ENCODE assay signal across 1 fruit fly cellular context in the genomic region with DNA sequence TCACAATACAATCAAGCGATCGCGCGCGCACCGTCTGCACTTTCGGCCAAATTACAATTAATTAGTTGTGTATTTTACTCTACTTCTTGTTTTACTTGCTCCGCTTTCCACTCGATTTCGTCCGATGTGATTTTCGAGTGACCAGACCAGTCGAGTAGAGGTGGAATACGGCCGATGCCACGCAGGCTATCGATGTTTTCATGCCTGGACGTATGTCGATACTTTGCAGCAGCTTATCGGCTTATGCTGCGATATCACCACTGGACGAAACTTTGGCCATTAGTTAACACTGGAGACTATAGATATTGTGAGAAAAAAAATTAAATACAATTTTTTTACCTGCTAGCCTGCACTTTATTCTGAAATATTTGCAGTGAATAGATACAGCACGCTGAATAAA.
A peak's percentile ranks its signal among the peaks of the same experiment; 100 is the strongest.
TF ChIP-seq lines count a peak whose summit lies in the region.

Gene RhoGAP19D (minus strand): TSS at position 155 of the 400 bp plus-strand sequence.

TF ChIP-seq in whole organism, embryonic, 481 proteins besides CTCF, POLR2A, EP300 and RAD21 (continued from another document and continues in another):
- TF ChIP-seq nerfin-1 (tag; optimal IDR thresholded peaks at IDR 0.05; lab: Kevin White, UChicago) (no peak), CG8281 (tag; optimal IDR thresholded peaks at IDR 0.05; lab: Kevin White, UChicago) (no peak), bigmax (GFP tag; optimal IDR thresholded peaks at IDR 0.05; lab: Kevin White, UChicago) (no peak), Meics (GFP tag; optimal IDR thresholded peaks at IDR 0.05; lab: Kevin White, UChicago) (peak; percentile 14), CG17385 (GFP tag; optimal IDR thresholded peaks at IDR 0.05; lab: Kevin White, UChicago) (no peak), p53 (GFP tag; optimal IDR thresholded peaks at IDR 0.05; lab: Kevin White, UChicago) (peak; percentile 67), stwl (tag; optimal IDR thresholded peaks at IDR 0.05; lab: Kevin White, UChicago) (peak; percentile 90), tin (GFP tag; optimal IDR thresholded peaks at IDR 0.05; lab: Kevin White, UChicago) (peak; percentile 63), CG13424 (tag; optimal IDR thresholded peaks at IDR 0.05; lab: Kevin White, UChicago) (peak; percentile 13), GATAe (GFP tag; conservative IDR thresholded peaks at IDR 0.05; lab: Robert Waterston, UW) (peak; percentile 47; the same call in 1 of the 2 replicates), grau (tag; optimal IDR thresholded peaks at IDR 0.05; lab: Kevin White, UChicago) (peak; percentile 47), CG5180 (GFP tag; optimal IDR thresholded peaks at IDR 0.05; lab: Kevin White, UChicago) (no peak), chn (GFP tag; optimal IDR thresholded peaks at IDR 0.05; lab: Kevin White, UChicago) (peak; percentile 68), vnd (GFP tag; IDR thresholded peaks at IDR 0.05; lab: Robert Waterston, UW; ENCODE audit: partially characterized antibody) (peak; percentile 93), en (GFP tag; optimal IDR thresholded peaks at IDR 0.05; lab: Kevin White, UChicago) (no peak), Stat92E (GFP tag; optimal IDR thresholded peaks at IDR 0.05; lab: Kevin White, UChicago) (no peak), Dad (GFP tag; optimal IDR thresholded peaks at IDR 0.05; lab: Kevin White, UChicago) (peak; percentile 58), pita (GFP tag; optimal IDR thresholded peaks at IDR 0.05; lab: Kevin White, UChicago) (no peak), CG2202 (tag; optimal IDR thresholded peaks at IDR 0.05; lab: Kevin White, UChicago) (no peak), unpg (GFP tag; optimal IDR thresholded peaks at IDR 0.05; lab: Kevin White, UChicago) (peak; percentile 41), CG4820 (GFP tag; optimal IDR thresholded peaks at IDR 0.05; lab: Kevin White, UChicago) (peak; percentile 12), CG4854 (GFP tag; optimal IDR thresholded peaks at IDR 0.05; lab: Kevin White, UChicago) (peak; percentile 40), CG10209 (GFP tag; optimal IDR thresholded peaks at IDR 0.05; lab: Kevin White, UChicago) (peak; percentile 29), CG8089 (GFP tag; optimal IDR thresholded peaks at IDR 0.05; lab: Kevin White, UChicago) (peak; percentile 25), gem (tag; optimal IDR thresholded peaks at IDR 0.05; lab: Kevin White, UChicago) (peak; percentile 0), Ets97D (GFP tag; optimal IDR thresholded peaks at IDR 0.05; lab: Kevin White, UChicago) (peak; percentile 86), ERR (GFP tag; optimal IDR thresholded peaks at IDR 0.05; lab: Kevin White, UChicago) (peak; percentile 64), HLHmδ (GFP tag; optimal IDR thresholded peaks at IDR 0.05; lab: Kevin White, UChicago) (peak; percentile 49), chm (GFP tag; IDR thresholded peaks at IDR 0.05; lab: Robert Waterston, UW) (no peak), bbx (GFP tag; IDR thresholded peaks at IDR 0.05; lab: Robert Waterston, UW; ENCODE audit: partially characterized antibody) (peak; percentile 98), CG2120 (GFP tag; optimal IDR thresholded peaks at IDR 0.05; lab: Kevin White, UChicago) (peak; percentile 81), CG6254 (GFP tag; optimal IDR thresholded peaks at IDR 0.05; lab: Kevin White, UChicago) (no peak), pho (GFP tag; optimal IDR thresholded peaks at IDR 0.05; lab: Kevin White, UChicago) (peak; percentile 76), D19B (GFP tag; optimal IDR thresholded peaks at IDR 0.05; lab: Kevin White, UChicago) (no peak), sug (tag; optimal IDR thresholded peaks at IDR 0.05; lab: Kevin White, UChicago) (peak; percentile 39), CG9797 (GFP tag; optimal IDR thresholded peaks at IDR 0.05; lab: Kevin White, UChicago) (peak; percentile 83), al (GFP tag; IDR thresholded peaks at IDR 0.05; lab: Robert Waterston, UW) (peak; percentile 50), CG12104 (GFP tag; optimal IDR thresholded peaks at IDR 0.05; lab: Kevin White, UChicago) (no peak), Bteb2 (GFP tag; optimal IDR thresholded peaks at IDR 0.05; lab: Kevin White, UChicago) (no peak), Nf-YA (GFP tag; IDR thresholded peaks at IDR 0.05; lab: Robert Waterston, UW) (no peak), CG14667 (GFP tag; IDR thresholded peaks at IDR 0.05; lab: Robert Waterston, UW) (peak; percentile 47; the same call in 1 of the 2 replicates), CG17361 (GFP tag; IDR thresholded peaks at IDR 0.05; lab: Robert Waterston, UW) (no peak), wek (GFP tag; optimal IDR thresholded peaks at IDR 0.05; lab: Kevin White, UChicago) (peak; percentile 25), gcm (GFP tag; optimal IDR thresholded peaks at IDR 0.05; lab: Kevin White, UChicago) (no peak), pb (GFP tag; optimal IDR thresholded peaks at IDR 0.05; lab: Kevin White, UChicago) (no peak), Gug (GFP tag; IDR thresholded peaks at IDR 0.05; lab: Robert Waterston, UW) (peak; percentile 79; the same call in 2 of the 4 replicates), cg (GFP tag; optimal IDR thresholded peaks at IDR 0.05; lab: Kevin White, UChicago) (no peak), CG10462 (GFP tag; optimal IDR thresholded peaks at IDR 0.05; lab: Kevin White, UChicago) (no peak), CG18764 (GFP tag; optimal IDR thresholded peaks at IDR 0.05; lab: Kevin White, UChicago) (peak; percentile 52), mirr (GFP tag; optimal IDR thresholded peaks at IDR 0.05; lab: Kevin White, UChicago) (peak; percentile 49), CG7357 (GFP tag; IDR thresholded peaks at IDR 0.05; lab: Robert Waterston, UW) (no peak), Sox100B (GFP tag; optimal IDR thresholded peaks at IDR 0.05; lab: Kevin White, UChicago) (no peak), peb (GFP tag; IDR thresholded peaks at IDR 0.05; lab: Robert Waterston, UW) (no peak), ash1 (GFP tag; optimal IDR thresholded peaks at IDR 0.05; lab: Kevin White, UChicago) (peak; percentile 25), CG15269 (tag; optimal IDR thresholded peaks at IDR 0.05; lab: Kevin White, UChicago) (peak; percentile 25), CG11085 (GFP tag; IDR thresholded peaks at IDR 0.05; lab: Robert Waterston, UW) (peak; percentile 73), pnt (GFP tag; optimal IDR thresholded peaks at IDR 0.05; lab: Kevin White, UChicago) (peak; percentile 28), CG9817 (tag; optimal IDR thresholded peaks at IDR 0.05; lab: Kevin White, UChicago) (peak; percentile 60), Ada2b (GFP tag; IDR thresholded peaks at IDR 0.05; lab: Robert Waterston, UW) (peak; percentile 36; the same call in 1 of the 2 replicates), ranshi (GFP tag; IDR thresholded peaks at IDR 0.05; lab: Robert Waterston, UW) (0 out of 2 replicates have a peak, but pooled peaks have one; percentile 39), CG15601 (tag; optimal IDR thresholded peaks at IDR 0.05; lab: Kevin White, UChicago) (peak; percentile 11), CG12219 (GFP tag; optimal IDR thresholded peaks at IDR 0.05; lab: Kevin White, UChicago) (no peak), CG7963 (GFP tag; IDR thresholded peaks at IDR 0.05; lab: Robert Waterston, UW; ENCODE audit: partially characterized antibody) (peak; percentile 93), dimm (GFP tag; IDR thresholded peaks at IDR 0.05; lab: Robert Waterston, UW) (no peak), org-1 (GFP tag; optimal IDR thresholded peaks at IDR 0.05; lab: Kevin White, UChicago) (no peak), CG2678 (tag; optimal IDR thresholded peaks at IDR 0.05; lab: Kevin White, UChicago) (peak; percentile 11), scrt (GFP tag; optimal IDR thresholded peaks at IDR 0.05; lab: Kevin White, UChicago) (no peak), CG3847 (GFP tag; IDR thresholded peaks at IDR 0.05; lab: Robert Waterston, UW) (peak; percentile 79), ara (GFP tag; IDR thresholded peaks at IDR 0.05; lab: Robert Waterston, UW) (no peak), Usf (GFP tag; optimal IDR thresholded peaks at IDR 0.05; lab: Kevin White, UChicago) (no peak), CG2199 (GFP tag; IDR thresholded peaks at IDR 0.05; lab: Robert Waterston, UW) (no peak), CG1832 (GFP tag; optimal IDR thresholded peaks at IDR 0.05; lab: Kevin White, UChicago) (no peak), yki (optimal IDR thresholded peaks at IDR 0.05; lab: Kevin White, UChicago) (no peak), CG6813 (GFP tag; optimal IDR thresholded peaks at IDR 0.05; lab: Kevin White, UChicago) (peak; percentile 7), Asciz (GFP tag; optimal IDR thresholded peaks at IDR 0.05; lab: Kevin White, UChicago) (no peak), abd-A (tag; optimal IDR thresholded peaks at IDR 0.05; lab: Kevin White, UChicago) (no peak), D19A (tag; optimal IDR thresholded peaks at IDR 0.05; lab: Kevin White, UChicago) (no peak), gfzf (GFP tag; optimal IDR thresholded peaks at IDR 0.05; lab: Kevin White, UChicago) (peak; percentile 54), CG4328 (GFP tag; optimal IDR thresholded peaks at IDR 0.05; lab: Kevin White, UChicago) (no peak), gsb (GFP tag; IDR thresholded peaks at IDR 0.05; lab: Robert Waterston, UW) (no peak), Hr39 (optimal IDR thresholded peaks at IDR 0.05; lab: Kevin White, UChicago) (no peak), sob (GFP tag; IDR thresholded peaks at IDR 0.05; lab: Robert Waterston, UW) (peak; percentile 87), sima (GFP tag; optimal IDR thresholded peaks at IDR 0.05; lab: Kevin White, UChicago) (no peak), Tbp (GFP tag; optimal IDR thresholded peaks at IDR 0.05; lab: Kevin White, UChicago) (no peak), CG30020 (tag; optimal IDR thresholded peaks at IDR 0.05; lab: Kevin White, UChicago) (peak; percentile 22), CG14965 (GFP tag; optimal IDR thresholded peaks at IDR 0.05; lab: Kevin White, UChicago; ENCODE audit: borderline replicate concordance) (no peak), CG12769 (tag; optimal IDR thresholded peaks at IDR 0.05; lab: Kevin White, UChicago) (peak; percentile 69), Hsf (GFP tag; optimal IDR thresholded peaks at IDR 0.05; lab: Kevin White, UChicago) (peak; percentile 60), zfh1 (GFP tag; IDR thresholded peaks at IDR 0.05; lab: Robert Waterston, UW) (peak; percentile 58; the same call in 2 of the 3 replicates), Deaf1 (tag; optimal IDR thresholded peaks at IDR 0.05; lab: Kevin White, UChicago) (peak; percentile 7), Rfx (GFP tag; IDR thresholded peaks at IDR 0.05; lab: Robert Waterston, UW) (peak; percentile 87), ap (GFP tag; IDR thresholded peaks at IDR 0.05; lab: Robert Waterston, UW) (no peak), pum (GFP tag; optimal IDR thresholded peaks at IDR 0.05; lab: Kevin White, UChicago) (peak; percentile 26), pan (optimal IDR thresholded peaks at IDR 0.05; lab: Kevin White, UChicago) (no peak), pan (GFP tag; optimal IDR thresholded peaks at IDR 0.05 in 1 of 2, IDR thresholded peaks at IDR 0.05 in 1 of 2) (peak in 1 of 2 experiments; percentile 57), az2 (GFP tag; optimal IDR thresholded peaks at IDR 0.05; lab: Kevin White, UChicago) (peak; percentile 17), esg (GFP tag; conservative IDR thresholded peaks at IDR 0.05; lab: Robert Waterston, UW) (no peak), otp (GFP tag; IDR thresholded peaks at IDR 0.05; lab: Robert Waterston, UW) (0 out of 3 replicates have a peak, but pooled peaks have one; percentile 35), Jarid2 (GFP tag; optimal IDR thresholded peaks at IDR 0.05; lab: Kevin White, UChicago) (peak; percentile 70), CG34422 (GFP tag; IDR thresholded peaks at IDR 0.05; lab: Robert Waterston, UW) (peak; percentile 38; the same call in 1 of the 3 replicates), ab (GFP tag; optimal IDR thresholded peaks at IDR 0.05; lab: Kevin White, UChicago) (no peak), gro (GFP tag; optimal IDR thresholded peaks at IDR 0.05; lab: Kevin White, UChicago) (peak; percentile 71), NK7.1 (GFP tag; optimal IDR thresholded peaks at IDR 0.05; lab: Kevin White, UChicago) (peak; percentile 21), CG17186 (GFP tag; optimal IDR thresholded peaks at IDR 0.05; lab: Kevin White, UChicago) (peak; percentile 25), CG17802 (tag; optimal IDR thresholded peaks at IDR 0.05; lab: Kevin White, UChicago) (no peak), crol (GFP tag; IDR thresholded peaks at IDR 0.05; lab: Robert Waterston, UW) (0 out of 2 replicates have a peak, but pooled peaks have one; percentile 10), CG10366 (GFP tag; IDR thresholded peaks at IDR 0.05; lab: Robert Waterston, UW) (peak; percentile 38; the same call in 1 of the 2 replicates), CG6654 (GFP tag; optimal IDR thresholded peaks at IDR 0.05; lab: Kevin White, UChicago) (no peak), CG18262 (tag; optimal IDR thresholded peaks at IDR 0.05; lab: Kevin White, UChicago) (no peak), Dll (GFP tag; IDR thresholded peaks at IDR 0.05; lab: Robert Waterston, UW; ENCODE audit: partially characterized antibody) (peak; percentile 85), wdn (GFP tag; IDR thresholded peaks at IDR 0.05; lab: Robert Waterston, UW) (no peak), CG5245 (GFP tag; optimal IDR thresholded peaks at IDR 0.05; lab: Kevin White, UChicago) (peak; percentile 28), kni (GFP tag; optimal IDR thresholded peaks at IDR 0.05; lab: Kevin White, UChicago) (peak; percentile 3), unc-4 (GFP tag; IDR thresholded peaks at IDR 0.05; lab: Robert Waterston, UW; ENCODE audit: partially characterized antibody) (peak; percentile 86), run (tag; optimal IDR thresholded peaks at IDR 0.05; lab: Kevin White, UChicago) (no peak), sisA (GFP tag; IDR thresholded peaks at IDR 0.05; lab: Robert Waterston, UW) (peak; percentile 44), CG11696 (GFP tag; IDR thresholded peaks at IDR 0.05; lab: Robert Waterston, UW) (no peak), CG11247 (GFP tag; IDR thresholded peaks at IDR 0.05; lab: Robert Waterston, UW) (peak; percentile 63), chif (GFP tag; optimal IDR thresholded peaks at IDR 0.05; lab: Kevin White, UChicago) (peak; percentile 32 to 42), CG6689 (GFP tag; IDR thresholded peaks at IDR 0.05; lab: Robert Waterston, UW) (peak; percentile 31; the same call in 1 of the 2 replicates), CG17612 (GFP tag; IDR thresholded peaks at IDR 0.05; lab: Robert Waterston, UW) (peak; percentile 23; the same call in 1 of the 2 replicates), CG7372 (GFP tag; IDR thresholded peaks at IDR 0.05; lab: Robert Waterston, UW) (no peak), Ravus (GFP tag; IDR thresholded peaks at IDR 0.05; lab: Robert Waterston, UW) (no peak), bcd (GFP tag; optimal IDR thresholded peaks at IDR 0.05; lab: Kevin White, UChicago) (peak; percentile 57), wor (GFP tag; IDR thresholded peaks at IDR 0.05; lab: Robert Waterston, UW) (no peak), grn (GFP tag; optimal IDR thresholded peaks at IDR 0.05; lab: Kevin White, UChicago) (no peak), CG1024 (GFP tag; IDR thresholded peaks at IDR 0.05; lab: Robert Waterston, UW) (no peak)
